Fruit fly (Drosophila melanogaster): ENCODE data around the gene CG9098.

CG9098 gene

DNA sequence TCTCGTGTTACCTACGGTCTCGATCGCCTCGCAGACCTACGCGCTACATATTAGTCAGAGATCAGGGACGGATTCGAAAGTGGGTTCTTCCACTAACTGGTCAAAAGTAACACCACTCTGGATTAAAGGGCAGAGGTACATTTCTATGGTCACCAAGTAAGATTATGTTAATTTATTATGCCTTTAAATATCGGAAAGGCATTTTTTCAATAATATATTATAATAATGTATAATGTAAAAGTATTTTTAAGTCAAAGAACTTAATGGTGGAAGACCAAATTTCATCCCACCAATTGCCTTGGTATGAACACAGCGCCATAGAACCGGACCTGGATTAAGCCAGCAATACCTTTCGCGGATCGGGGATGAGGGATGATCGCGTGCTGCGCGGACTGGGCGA is 10.7 kb upstream of the CG9098 start (continued):
- peak; percentile 25 for TF ChIP-seq Blimp-1 (GFP tag; optimal IDR thresholded peaks at IDR 0.05)
- no peak for TF ChIP-seq fru (optimal IDR thresholded peaks at IDR 0.05)
- peak; percentile 31 to 34 for TF ChIP-seq bsh (GFP tag; optimal IDR thresholded peaks at IDR 0.05)
- TF ChIP-seq Gug (GFP tag; IDR thresholded peaks at IDR 0.05) = 0 out of 4 replicates have a peak, but pooled peaks have one; percentile 36
- no peak for TF ChIP-seq Adf1 (GFP tag; IDR thresholded peaks at IDR 0.05)
- TF ChIP-seq CG17829 (tag; optimal IDR thresholded peaks at IDR 0.05) = peak; percentile 40
- no peak for TF ChIP-seq Mad (GFP tag; optimal IDR thresholded peaks at IDR 0.05)
- no peak for TF ChIP-seq CG4617 (GFP tag; optimal IDR thresholded peaks at IDR 0.05; ENCODE audit: borderline replicate concordance)
- no peak for TF ChIP-seq CG9609 (GFP tag; optimal IDR thresholded peaks at IDR 0.05)
- TF ChIP-seq bbx (GFP tag; IDR thresholded peaks at IDR 0.05; ENCODE audit: partially characterized antibody) = no peak
- no peak for TF ChIP-seq slbo (GFP tag; IDR thresholded peaks at IDR 0.05)
- no peak for TF ChIP-seq unc-4 (GFP tag; IDR thresholded peaks at IDR 0.05; ENCODE audit: partially characterized antibody)
- no peak for TF ChIP-seq CG7271 (tag; optimal IDR thresholded peaks at IDR 0.05)
- peak; percentile 13 for TF ChIP-seq CG4424 (GFP tag; optimal IDR thresholded peaks at IDR 0.05)
- no peak for TF ChIP-seq CG12071 (GFP tag; optimal IDR thresholded peaks at IDR 0.05)
- peak; percentile 54 for TF ChIP-seq CG14710 (tag; optimal IDR thresholded peaks at IDR 0.05)
- no peak for TF ChIP-seq CG2116 (GFP tag; optimal IDR thresholded peaks at IDR 0.05)
- no peak for TF ChIP-seq CG4282 (GFP tag; optimal IDR thresholded peaks at IDR 0.05)
- TF ChIP-seq lab (GFP tag; optimal IDR thresholded peaks at IDR 0.05) = peak; percentile 4
- TF ChIP-seq insv (GFP tag; optimal IDR thresholded peaks at IDR 0.05) = no peak
- TF ChIP-seq trem (tag; optimal IDR thresholded peaks at IDR 0.05) = peak; percentile 7
- TF ChIP-seq D19A (tag; optimal IDR thresholded peaks at IDR 0.05) = peak; percentile 44
- no peak for TF ChIP-seq mam (GFP tag; optimal IDR thresholded peaks at IDR 0.05)
- peak; percentile 44 for TF ChIP-seq Ssrp (tag; optimal IDR thresholded peaks at IDR 0.05)
- TF ChIP-seq sd (tag; optimal IDR thresholded peaks at IDR 0.05) = no peak
- TF ChIP-seq NC2β (GFP tag; optimal IDR thresholded peaks at IDR 0.05) = no peak
- no peak for TF ChIP-seq CG8290 (GFP tag; optimal IDR thresholded peaks at IDR 0.05)
- TF ChIP-seq CG8290 (tag; optimal IDR thresholded peaks at IDR 0.05) = no peak
- no peak for TF ChIP-seq Hr3 (GFP tag; optimal IDR thresholded peaks at IDR 0.05)
- no peak for TF ChIP-seq D19B (GFP tag; optimal IDR thresholded peaks at IDR 0.05)
- TF ChIP-seq lola (GFP tag; optimal IDR thresholded peaks at IDR 0.05) = peak in 1 of 3 experiments; percentile 58
- peak; percentile 3 for TF ChIP-seq Xbp1 (GFP tag; optimal IDR thresholded peaks at IDR 0.05)
- no peak for TF ChIP-seq pita (GFP tag; optimal IDR thresholded peaks at IDR 0.05)
- TF ChIP-seq Xrp1 (GFP tag; IDR thresholded peaks at IDR 0.05) = peak; percentile 62
- peak; percentile 42 for TF ChIP-seq CG7839 (tag; optimal IDR thresholded peaks at IDR 0.05)
- no peak for TF ChIP-seq CG42726 (GFP tag; IDR thresholded peaks at IDR 0.05; ENCODE audit: partially characterized antibody)
- TF ChIP-seq nmo (GFP tag; optimal IDR thresholded peaks at IDR 0.05) = peak; percentile 57
- no peak for TF ChIP-seq CG12659 (GFP tag; optimal IDR thresholded peaks at IDR 0.05)
- TF ChIP-seq chif (GFP tag; optimal IDR thresholded peaks at IDR 0.05) = no peak
- peak; percentile 58 for TF ChIP-seq phol (tag; optimal IDR thresholded peaks at IDR 0.05)
- TF ChIP-seq CG2678 (tag; optimal IDR thresholded peaks at IDR 0.05) = peak; percentile 56
- no peak for TF ChIP-seq da (GFP tag; optimal IDR thresholded peaks at IDR 0.05)
- TF ChIP-seq HLH4C (GFP tag; IDR thresholded peaks at IDR 0.05; ENCODE audit: partially characterized antibody) = no peak
- TF ChIP-seq shn (GFP tag; optimal IDR thresholded peaks at IDR 0.05) = no peak
- no peak for TF ChIP-seq ERR (GFP tag; optimal IDR thresholded peaks at IDR 0.05)
- TF ChIP-seq sr (GFP tag; IDR thresholded peaks at IDR 0.05) = no peak
- TF ChIP-seq CG10321 (GFP tag; IDR thresholded peaks at IDR 0.05) = no peak
- no peak for TF ChIP-seq H2.0 (GFP tag; IDR thresholded peaks at IDR 0.05)
- TF ChIP-seq inv (GFP tag; IDR thresholded peaks at IDR 0.05; ENCODE audit: partially characterized antibody) = no peak
- TF ChIP-seq nom (GFP tag; optimal IDR thresholded peaks at IDR 0.05) = peak; percentile 64
- no peak for TF ChIP-seq CG13287 (GFP tag; IDR thresholded peaks at IDR 0.05; ENCODE audit: partially characterized antibody)

All from whole organism, embryonic.